Fruit fly (Drosophila melanogaster): Measurements from ENCODE around the gene ninaB.

dm6 chr3R:13713984-13714532 lies 13.7 kb downstream of the ninaB start:
- TF ChIP-seq CG8301 (tag; optimal IDR thresholded peaks at IDR 0.05) (no peak), CG15710 (tag; optimal IDR thresholded peaks at IDR 0.05) (no peak), CG12605 (GFP tag; IDR thresholded peaks at IDR 0.05) (no peak), CG17806 (tag; optimal IDR thresholded peaks at IDR 0.05) (no peak), Ets98B (GFP tag; IDR thresholded peaks at IDR 0.05) (peak; percentile 52), D1 (tag; optimal IDR thresholded peaks at IDR 0.05) (no peak), gl (tag; optimal IDR thresholded peaks at IDR 0.05) (peak; percentile 16)
